Fruit fly (Drosophila melanogaster) whole organism, wandering third instar larva: ENCODE measurements around the gene sesB.

Experiments
- Abd-B ChIP-seq: fragments of >200 bp; optimal IDR thresholded peaks from 2 replicates; lab custom pipeline; 2017; ENCODE audit warnings: missing biosample characterization, missing genetic modification characterization
- CG32264 ChIP-seq: fragments of 200-800 bp; sonication (Bioruptor generic); optimal IDR thresholded peaks from 2 replicates; lab custom pipeline; 2016; ENCODE audit warnings: missing biosample characterization, missing genetic modification characterization
- CG9705 ChIP-seq: fragments of 200-800 bp; sonication (Bioruptor generic); optimal IDR thresholded peaks from 2 replicates; lab custom pipeline; 2018; ENCODE audit warnings: missing biosample characterization, mild to moderate bottlenecking, missing genetic modification characterization
- CrebA ChIP-seq: fragments of 200-800 bp; sonication (Bioruptor generic); optimal IDR thresholded peaks from 2 replicates; lab custom pipeline; 2016; ENCODE audit warnings: missing biosample characterization, mild to moderate bottlenecking, missing genetic modification characterization, borderline replicate concordance
- Dfd ChIP-seq: fragments of >200 bp; optimal IDR thresholded peaks from 2 replicates; lab custom pipeline; 2017; ENCODE audit warnings: missing biosample characterization, missing genetic modification characterization
- Dif ChIP-seq: fragments of 200-275, 200-300 bp; sonication (Bioruptor generic); optimal IDR thresholded peaks from 2 replicates; lab custom pipeline; 2018; ENCODE audit warnings: missing biosample characterization, missing genetic modification characterization; ENCODE audit not compliant: partially characterized antibody
- GATAd ChIP-seq: sonication (Bioruptor generic); optimal IDR thresholded peaks from 2 replicates; lab custom pipeline; 2016; ENCODE audit warnings: missing biosample characterization, missing genetic modification characterization
- HLH106 ChIP-seq: fragments of 200-800 bp; optimal IDR thresholded peaks from 3 replicates; lab custom pipeline; 2019; ENCODE audit warnings: missing biosample characterization, mild to moderate bottlenecking, missing genetic modification characterization, moderate library complexity
- Hnf4 ChIP-seq: fragments of 200-800 bp; sonication (Bioruptor generic); optimal IDR thresholded peaks from 2 replicates; lab custom pipeline; 2016; ENCODE audit warnings: missing biosample characterization, mild to moderate bottlenecking, missing genetic modification characterization
- Hr78 ChIP-seq: fragments of >200 bp; optimal IDR thresholded peaks from 2 replicates; lab custom pipeline; 2017; ENCODE audit warnings: missing biosample characterization, missing genetic modification characterization
- Hr83 ChIP-seq: fragments of 200-300 bp; sonication (Bioruptor generic); optimal IDR thresholded peaks from 2 replicates; lab custom pipeline; 2016; ENCODE audit warnings: missing biosample characterization, mild to moderate bottlenecking, missing genetic modification characterization, moderate library complexity; ENCODE audit not compliant: poor library complexity, severe bottlenecking
- Jra ChIP-seq: sonication (Bioruptor generic); optimal IDR thresholded peaks from 2 replicates; lab custom pipeline; 2016; ENCODE audit warnings: missing biosample characterization, missing genetic modification characterization
- Mio ChIP-seq: sonication (Bioruptor generic); optimal IDR thresholded peaks from 2 replicates; lab custom pipeline; 2016; ENCODE audit warnings: missing biosample characterization, missing genetic modification characterization
- Myc ChIP-seq: fragments of >200 bp; optimal IDR thresholded peaks from 2 replicates; lab custom pipeline; 2017
- N ChIP-seq: fragments of >200 bp; optimal IDR thresholded peaks from 2 replicates; lab custom pipeline; 2018; ENCODE audit warnings: missing biosample characterization, missing external identifiers, missing genetic modification characterization
- OdsH ChIP-seq: fragments of 200-800 bp; sonication (Bioruptor generic); optimal IDR thresholded peaks from 2 replicates; lab custom pipeline; 2016; ENCODE audit warnings: missing biosample characterization, mild to moderate bottlenecking, missing genetic modification characterization
- Rel ChIP-seq, 2 experiments: fragments of 200-800 bp; sonication (Bioruptor generic) in 1 of 2; optimal IDR thresholded peaks; 2 replicates in 1 of 2; 3 replicates in 1 of 2; lab custom pipeline; 2016 to 2019; ENCODE audit warnings: mild to moderate bottlenecking in 2 of 2, missing biosample characterization in 2 of 2, missing genetic modification characterization in 2 of 2, moderate library complexity in 1 of 2
- Sp1 ChIP-seq: fragments of 200-800 bp; sonication (Bioruptor generic); optimal IDR thresholded peaks from 3 replicates; lab custom pipeline; 2019; ENCODE audit warnings: missing biosample characterization, mild to moderate bottlenecking, missing genetic modification characterization, moderate library complexity
- Vsx2 ChIP-seq: fragments of 200-300, 225-300 bp; sonication (Bioruptor generic); optimal IDR thresholded peaks from 2 replicates; lab custom pipeline; 2018; ENCODE audit warnings: missing biosample characterization, missing genetic modification characterization; ENCODE audit not compliant: partially characterized antibody
- br ChIP-seq: fragments of 200-800 bp; sonication (Bioruptor generic); optimal IDR thresholded peaks from 2 replicates; lab custom pipeline; 2016; ENCODE audit warnings: missing biosample characterization, missing genetic modification characterization
- brk ChIP-seq: fragments of 200-800 bp; sonication (Bioruptor generic); optimal IDR thresholded peaks from 2 replicates; lab custom pipeline; 2016; ENCODE audit warnings: missing biosample characterization, mild to moderate bottlenecking, missing genetic modification characterization
- dl ChIP-seq, 2 experiments: fragments of 175-275, 200-275 bp in 1 of 2; fragments of 200-275 bp in 1 of 2; sonication (Bioruptor generic); optimal IDR thresholded peaks; lab custom pipeline; 2018; ENCODE audit warnings: mild to moderate bottlenecking in 2 of 2, missing biosample characterization in 2 of 2, missing genetic modification characterization in 2 of 2, moderate library complexity in 2 of 2; ENCODE audit not compliant: partially characterized antibody in 2 of 2, insufficient read depth in 1 of 2
- dmrt93B ChIP-seq: fragments of 200-800 bp; sonication (Bioruptor generic); optimal IDR thresholded peaks from 2 replicates; lab custom pipeline; 2018; ENCODE audit warnings: missing biosample characterization, mild to moderate bottlenecking, missing genetic modification characterization
- dsf ChIP-seq: sonication (Bioruptor generic); optimal IDR thresholded peaks from 2 replicates; lab custom pipeline; 2016; ENCODE audit warnings: missing biosample characterization, missing genetic modification characterization, borderline replicate concordance
- ey ChIP-seq: fragments of 200-800 bp; sonication (Bioruptor generic); optimal IDR thresholded peaks from 2 replicates; lab custom pipeline; 2016; ENCODE audit warnings: missing biosample characterization, missing genetic modification characterization
- foxo ChIP-seq, 2 experiments: fragments of 200-800 bp; sonication (Bioruptor generic); optimal IDR thresholded peaks; 2 replicates in 1 of 2; 3 replicates in 1 of 2; lab custom pipeline; 2016 to 2017; ENCODE audit warnings: missing biosample characterization in 2 of 2, missing genetic modification characterization in 2 of 2
- fru ChIP-seq: fragments of 200-800 bp; sonication (Bioruptor generic); optimal IDR thresholded peaks from 3 replicates; lab custom pipeline; 2016; ENCODE audit warnings: missing biosample characterization, mild to moderate bottlenecking, missing genetic modification characterization
- h ChIP-seq: fragments of 200-800 bp; sonication (Bioruptor generic); optimal IDR thresholded peaks from 3 replicates; lab custom pipeline; 2016; ENCODE audit warnings: missing biosample characterization, mild to moderate bottlenecking, missing genetic modification characterization
- jim ChIP-seq: fragments of 175-275, 200-325 bp; sonication (Bioruptor generic); optimal IDR thresholded peaks from 2 replicates; lab custom pipeline; 2016; ENCODE audit warnings: missing biosample characterization, mild to moderate bottlenecking, missing genetic modification characterization
- lola ChIP-seq: fragments of >200 bp; optimal IDR thresholded peaks from 2 replicates; lab custom pipeline; 2017; ENCODE audit warnings: missing biosample characterization, missing genetic modification characterization
- pan ChIP-seq: fragments of >200 bp; optimal IDR thresholded peaks from 2 replicates; lab custom pipeline; 2017
- psq ChIP-seq: fragments of 200-800 bp; sonication (Bioruptor generic); optimal IDR thresholded peaks from 3 replicates; lab custom pipeline; 2017; ENCODE audit warnings: missing biosample characterization, mild to moderate bottlenecking, missing genetic modification characterization, moderate library complexity
- rgr ChIP-seq: fragments of 200-800 bp; sonication (Bioruptor generic); optimal IDR thresholded peaks from 3 replicates; lab custom pipeline; 2016; ENCODE audit warnings: missing biosample characterization, mild to moderate bottlenecking, missing genetic modification characterization
- sage ChIP-seq: fragments of 200-800 bp; sonication (Bioruptor generic); optimal IDR thresholded peaks from 2 replicates; lab custom pipeline; 2016; ENCODE audit warnings: missing biosample characterization, mild to moderate bottlenecking, missing genetic modification characterization
- sv ChIP-seq: fragments of 200-800 bp; sonication (Bioruptor generic); optimal IDR thresholded peaks from 3 replicates; lab custom pipeline; 2016; ENCODE audit warnings: missing biosample characterization, missing genetic modification characterization
- tai ChIP-seq: sonication (Bioruptor generic); optimal IDR thresholded peaks from 2 replicates; lab custom pipeline; 2016; ENCODE audit warnings: missing biosample characterization, missing genetic modification characterization
- usp ChIP-seq: fragments of >200 bp; optimal IDR thresholded peaks from 2 replicates; lab custom pipeline; 2017; ENCODE audit warnings: missing biosample characterization, missing genetic modification characterization
- woc ChIP-seq: sonication (Bioruptor generic); optimal IDR thresholded peaks from 2 replicates; lab custom pipeline; 2016; ENCODE audit warnings: missing biosample characterization, mild to moderate bottlenecking, missing genetic modification characterization

Gene sesB

DNA sequence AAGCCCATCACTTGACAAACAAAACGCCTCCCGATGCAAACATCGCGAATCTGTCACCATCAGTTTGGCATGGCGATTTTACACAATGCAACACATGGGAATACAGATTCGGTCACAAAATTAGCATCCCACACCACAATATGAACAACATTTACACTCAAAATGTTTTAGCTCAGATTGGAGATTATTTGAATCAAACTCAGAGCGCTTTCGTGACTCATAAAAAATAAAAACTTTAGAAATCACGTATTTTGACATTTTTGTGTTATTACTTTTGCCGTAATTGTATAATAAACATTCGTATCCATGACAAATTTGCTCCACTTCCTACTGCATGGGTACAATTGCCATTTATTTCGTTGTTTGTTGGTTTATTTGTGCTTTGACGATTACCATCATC, 17.3 kb upstream of the sesB start:
- peak; percentile 2 for TF ChIP-seq h
- TF ChIP-seq foxo (GFP tag; optimal IDR thresholded peaks at IDR 0.05; lab: Kevin White, UChicago): peak in 1 of 2 experiments; percentile 27
- no peak for TF ChIP-seq GATAd (GFP tag; lab: Kevin White, UChicago)
- TF ChIP-seq rgr (GFP tag; lab: Kevin White, UChicago): peak; percentile 14
- TF ChIP-seq fru (GFP tag; lab: Kevin White, UChicago): peak; percentile 1
- no peak for TF ChIP-seq OdsH (GFP tag; lab: Kevin White, UChicago)
- TF ChIP-seq dsf: no peak

DNA sequence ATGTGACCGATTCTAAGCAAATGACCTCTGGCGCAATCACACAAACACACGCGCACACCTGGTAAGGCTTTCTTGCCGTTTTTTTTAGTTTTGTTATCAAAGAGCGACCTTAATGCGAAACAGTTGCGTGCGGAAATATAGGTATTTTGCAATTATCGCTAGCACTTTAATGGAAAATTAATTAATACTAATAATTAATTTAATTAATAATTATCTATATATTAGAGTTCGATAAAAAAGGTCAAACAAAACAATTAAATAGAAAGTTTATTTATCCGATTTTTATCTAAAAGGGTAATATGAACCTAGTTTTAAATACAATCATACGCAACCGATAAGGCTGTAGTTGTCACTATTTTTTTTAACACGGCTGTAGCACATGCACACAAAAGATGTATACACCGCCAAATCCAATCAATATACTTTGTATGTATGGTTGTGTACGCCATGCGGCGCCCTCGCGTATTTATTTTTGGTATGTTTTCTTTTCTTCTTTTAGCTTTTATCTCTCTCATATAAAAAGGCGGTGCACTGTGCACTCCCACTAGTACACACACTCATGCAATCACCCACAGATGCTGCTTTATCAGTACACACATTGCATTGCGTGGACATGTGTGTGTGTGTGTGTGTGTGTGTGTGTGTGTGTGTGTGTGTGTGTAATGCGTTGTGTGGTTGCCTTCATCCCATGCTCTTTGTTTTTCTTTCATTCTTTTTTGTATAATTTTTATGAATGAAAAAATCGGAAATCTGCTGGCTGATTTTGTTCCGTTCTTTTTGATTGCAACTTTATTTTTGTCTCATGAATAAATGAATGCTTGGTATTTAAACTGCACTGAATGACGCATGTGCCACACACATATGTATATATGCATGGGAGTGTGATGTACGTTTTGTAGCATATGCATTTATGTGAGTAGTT, 16.0 kb upstream of the sesB start:
- TF ChIP-seq CG9705 (GFP tag; lab: Kevin White, UChicago) (no peak), psq (GFP tag; lab: Kevin White, UChicago) (peak; percentile 65), Jra (GFP tag; lab: Kevin White, UChicago) (no peak), Myc (lab: Kevin White, UChicago) (no peak), Dif (no peak), sv (GFP tag; lab: Kevin White, UChicago) (no peak), Abd-B (GFP tag; lab: Kevin White, UChicago) (no peak), OdsH (GFP tag; lab: Kevin White, UChicago) (peak; percentile 21), rgr (GFP tag; lab: Kevin White, UChicago) (peak; percentile 39), pan (lab: Kevin White, UChicago) (no peak), dsf (no peak), GATAd (GFP tag; lab: Kevin White, UChicago) (no peak), CG32264 (no peak), jim (GFP tag; lab: Kevin White, UChicago) (no peak), HLH106 (tag; lab: Kevin White, UChicago) (peak; percentile 66), sage (GFP tag; lab: Kevin White, UChicago) (peak; percentile 18), Hr78 (GFP tag; lab: Kevin White, UChicago) (no peak), Sp1 (GFP tag; lab: Kevin White, UChicago) (peak; percentile 65), Rel (GFP tag; optimal IDR thresholded peaks at IDR 0.05; lab: Kevin White, UChicago) (no peak), Rel (tag; optimal IDR thresholded peaks at IDR 0.05; lab: Kevin White, UChicago) (peak; percentile 24), lola (GFP tag; lab: Kevin White, UChicago) (no peak), N (GFP tag; lab: Kevin White, UChicago) (no peak), Hr83 (GFP tag; lab: Kevin White, UChicago) (no peak), ey (GFP tag; lab: Kevin White, UChicago) (peak; percentile 13), fru (GFP tag; lab: Kevin White, UChicago) (peak; percentile 19), Vsx2 (no peak), tai (GFP tag; lab: Kevin White, UChicago) (no peak), Hnf4 (GFP tag; lab: Kevin White, UChicago) (no peak), h (peak; percentile 25), Dfd (no peak), CrebA (GFP tag; lab: Kevin White, UChicago) (no peak), usp (no peak), Mio (no peak), woc (GFP tag; lab: Kevin White, UChicago) (peak; percentile 28), brk (GFP tag; lab: Kevin White, UChicago) (no peak), foxo (GFP tag; optimal IDR thresholded peaks at IDR 0.05; lab: Kevin White, UChicago) (peak in 1 of 2 experiments; percentile 61), dmrt93B (GFP tag; lab: Kevin White, UChicago) (peak; percentile 39), dl (GFP tag; optimal IDR thresholded peaks at IDR 0.05; lab: Kevin White, UChicago; ENCODE audit: insufficient read depth in 1 of 2, partially characterized antibody in 2 of 2) (no peak), br (GFP tag; lab: Kevin White, UChicago) (no peak)
- TF ChIP-seq, all 38 proteins: peak for 13
